Worm (Caenorhabditis elegans) whole organism, L2 larva: ENCODE data around the gene M88.3.

Experiments used
- F13H6.1 ChIP-seq: sonication (generic microtip); optimal IDR thresholded peaks from 2 replicates; lab custom pipeline; 2016; ENCODE audit warnings: missing genetic modification characterization, missing compliant biosample characterization
- Y55F3AM.14 ChIP-seq: fragments of 200-800 bp; sonication (Bioruptor generic); optimal IDR thresholded peaks from 2 replicates; lab custom pipeline; 2018; ENCODE audit warnings: mild to moderate bottlenecking, missing genetic modification characterization, missing compliant biosample characterization
- ZK546.5 ChIP-seq: sonication (generic microtip); optimal IDR thresholded peaks from 2 replicates; lab custom pipeline; 2017; ENCODE audit warnings: missing biosample characterization, missing genetic modification characterization
- ama-1 ChIP-seq: fragments of 150-350 bp; optimal IDR thresholded peaks from 2 replicates; lab custom pipeline; 2018; ENCODE audit warnings: inconsistent platforms
- blmp-1 ChIP-seq: sonication (generic microtip); optimal IDR thresholded peaks from 2 replicates; lab custom pipeline; 2017; ENCODE audit warnings: missing genetic modification characterization, mild to moderate bottlenecking, missing compliant biosample characterization, antibody characterized with exemption, moderate library complexity; ENCODE audit not compliant: insufficient read depth
- ceh-16 ChIP-seq: fragments of 150-350 bp; optimal IDR thresholded peaks from 2 replicates; lab custom pipeline; 2014; ENCODE audit warnings: missing biosample characterization, missing genetic modification characterization
- ceh-82 ChIP-seq: fragments of 150-350 bp; optimal IDR thresholded peaks from 2 replicates; lab custom pipeline; 2014; ENCODE audit warnings: missing biosample characterization, missing genetic modification characterization
- crh-2 ChIP-seq: sonication (generic microtip); optimal IDR thresholded peaks from 2 replicates; lab custom pipeline; 2017; ENCODE audit warnings: missing biosample characterization, missing genetic modification characterization
- dmd-4 ChIP-seq: sonication (generic microtip); optimal IDR thresholded peaks from 2 replicates; lab custom pipeline; 2017; ENCODE audit warnings: missing biosample characterization, missing genetic modification characterization
- elt-1 ChIP-seq: fragments of 150-350 bp; optimal IDR thresholded peaks from 2 replicates; lab custom pipeline; 2014; ENCODE audit warnings: missing biosample characterization, missing genetic modification characterization
- fos-1 ChIP-seq: fragments of 150-350 bp; optimal IDR thresholded peaks from 2 replicates; lab custom pipeline; 2014; ENCODE audit warnings: missing biosample characterization, missing genetic modification characterization
- gmeb-1 ChIP-seq: fragments of 150-350 bp; optimal IDR thresholded peaks from 2 replicates; lab custom pipeline; 2014; ENCODE audit warnings: missing biosample characterization, missing genetic modification characterization
- lin-13 ChIP-seq: fragments of 150-350 bp; optimal IDR thresholded peaks from 2 replicates; lab custom pipeline; 2014; ENCODE audit warnings: missing biosample characterization, missing genetic modification reagents, missing genetic modification characterization
- lin-39 ChIP-seq: fragments of 150-350 bp; optimal IDR thresholded peaks from 2 replicates; lab custom pipeline; 2014; ENCODE audit warnings: missing biosample characterization, missing genetic modification reagents, missing genetic modification characterization
- lsy-2 ChIP-seq, 2 experiments: fragments of 150-350 bp in 1 of 2; sonication (generic microtip) in 1 of 2; optimal IDR thresholded peaks; 2 replicates each; lab custom pipeline; 2014 to 2017; ENCODE audit warnings: missing biosample characterization in 2 of 2, missing genetic modification characterization in 2 of 2
- mab-5 ChIP-seq: fragments of 150-350 bp; optimal IDR thresholded peaks from 2 replicates; lab custom pipeline; 2014; ENCODE audit warnings: missing biosample characterization, missing genetic modification characterization
- mbf-1 ChIP-seq: sonication (generic microtip); optimal IDR thresholded peaks from 2 replicates; lab custom pipeline; 2017; ENCODE audit warnings: missing biosample characterization, missing genetic modification characterization
- mdl-1 ChIP-seq, 2 experiments: fragments of 150-350 bp in 1 of 2; sonication (generic microtip) in 1 of 2; optimal IDR thresholded peaks; 2 replicates each; lab custom pipeline; 2017; ENCODE audit warnings: missing biosample characterization in 2 of 2, missing genetic modification characterization in 2 of 2
- nhr-10 ChIP-seq: sonication (generic microtip); optimal IDR thresholded peaks from 2 replicates; lab custom pipeline; 2017; ENCODE audit warnings: missing biosample characterization, missing genetic modification characterization
- nhr-11 ChIP-seq: fragments of 150-350 bp; optimal IDR thresholded peaks from 2 replicates; lab custom pipeline; 2014; ENCODE audit warnings: missing biosample characterization, missing genetic modification characterization
- nhr-12 ChIP-seq: fragments of 150-350 bp; optimal IDR thresholded peaks from 2 replicates; lab custom pipeline; 2014; ENCODE audit warnings: missing biosample characterization, missing genetic modification characterization
- nhr-129 ChIP-seq: fragments of 150-350 bp; optimal IDR thresholded peaks from 2 replicates; lab custom pipeline; 2014; ENCODE audit warnings: missing biosample characterization, missing genetic modification characterization
- nhr-21 ChIP-seq: fragments of 150-350 bp; optimal IDR thresholded peaks from 2 replicates; lab custom pipeline; 2014; ENCODE audit warnings: missing biosample characterization, missing genetic modification characterization
- nhr-23 ChIP-seq: fragments of 150-350 bp; optimal IDR thresholded peaks from 2 replicates; lab custom pipeline; 2014; ENCODE audit warnings: missing biosample characterization, missing genetic modification reagents, missing genetic modification characterization
- nhr-237 ChIP-seq: fragments of 150-350 bp; optimal IDR thresholded peaks from 2 replicates; lab custom pipeline; 2014; ENCODE audit warnings: missing biosample characterization, missing genetic modification characterization
- nhr-25 ChIP-seq: fragments of 150-350 bp; sonication (generic microtip); optimal IDR thresholded peaks from 3 replicates; lab custom pipeline; 2014; ENCODE audit warnings: missing biosample characterization, missing genetic modification characterization
- nhr-6 ChIP-seq: fragments of 150-350 bp; optimal IDR thresholded peaks from 2 replicates; lab custom pipeline; 2014; ENCODE audit warnings: missing biosample characterization, missing genetic modification characterization
- nhr-77 ChIP-seq: fragments of 150-350 bp; optimal IDR thresholded peaks from 2 replicates; lab custom pipeline; 2014; ENCODE audit warnings: missing biosample characterization, missing genetic modification characterization
- sem-4 ChIP-seq: fragments of 150-350 bp; optimal IDR thresholded peaks from 2 replicates; lab custom pipeline; 2014; ENCODE audit warnings: missing biosample characterization, missing genetic modification reagents, missing genetic modification characterization
- skn-1 ChIP-seq: sonication (generic microtip); optimal IDR thresholded peaks from 2 replicates; lab custom pipeline; 2017; ENCODE audit warnings: missing biosample characterization, missing genetic modification characterization
- sma-9 ChIP-seq, 2 experiments: fragments of 150-350 bp in 1 of 2; sonication (generic microtip) in 1 of 2; optimal IDR thresholded peaks; 2 replicates each; lab custom pipeline; 2014 to 2016; ENCODE audit warnings: missing genetic modification characterization in 2 of 2, mild to moderate bottlenecking in 1 of 2, missing biosample characterization in 1 of 2, missing compliant biosample characterization in 1 of 2, missing genetic modification reagents in 1 of 2, moderate library complexity in 1 of 2
- snpc-4 ChIP-seq: fragments of 150-350 bp; optimal IDR thresholded peaks from 2 replicates; lab custom pipeline; 2014; ENCODE audit warnings: missing biosample characterization, missing genetic modification characterization
- unc-39 ChIP-seq: fragments of 150-350 bp; optimal IDR thresholded peaks from 2 replicates; lab custom pipeline; 2014; ENCODE audit warnings: missing biosample characterization, missing genetic modification characterization
- unc-55 ChIP-seq: fragments of 150-350 bp; sonication (generic microtip); optimal IDR thresholded peaks from 3 replicates; lab custom pipeline; 2014; ENCODE audit warnings: missing biosample characterization, missing genetic modification reagents, missing genetic modification characterization
- unc-62 ChIP-seq: fragments of 150-350 bp; optimal IDR thresholded peaks from 2 replicates; lab custom pipeline; 2014; ENCODE audit warnings: missing biosample characterization, missing genetic modification reagents, missing genetic modification characterization
- zag-1 ChIP-seq: fragments of 150-350 bp; optimal IDR thresholded peaks from 2 replicates; lab custom pipeline; 2014; ENCODE audit warnings: missing biosample characterization, missing genetic modification characterization
- ztf-1 ChIP-seq: fragments of 200-800 bp; sonication (Bioruptor generic); conservative IDR thresholded peaks from 2 replicates; pipeline ENCODE4 v1.3.6; 2022; ENCODE audit warnings: missing genetic modification characterization, missing compliant biosample characterization
- ztf-11 ChIP-seq: sonication (generic microtip); optimal IDR thresholded peaks from 2 replicates; lab custom pipeline; 2017; ENCODE audit warnings: missing biosample characterization, missing genetic modification characterization
- ztf-4 ChIP-seq: fragments of 150-350 bp; optimal IDR thresholded peaks from 2 replicates; lab custom pipeline; 2014; ENCODE audit warnings: missing biosample characterization, missing genetic modification characterization

Gene M88.3

DNA sequence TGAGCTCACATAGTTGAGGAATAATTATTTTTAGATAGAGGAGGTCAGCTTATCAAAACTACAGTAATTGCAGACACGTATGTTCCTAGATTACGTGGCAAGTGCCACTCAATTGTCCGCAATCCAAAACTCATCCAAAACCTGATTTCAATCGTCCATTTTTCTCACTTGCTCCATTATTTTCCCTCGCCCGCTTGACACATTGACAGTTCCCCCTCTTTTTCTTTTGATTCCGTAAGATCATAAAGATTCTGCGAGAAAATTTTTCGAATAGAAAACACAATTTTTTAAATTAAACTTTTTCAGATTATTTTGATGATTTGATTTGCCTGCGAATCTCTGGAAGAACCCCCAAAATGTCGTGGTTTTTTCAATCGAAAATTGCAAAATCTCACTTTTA lies 3.9 kb upstream of the M88.3 start, which contains the start of gene M88.4:
Gene M88.4, plus strand, starts transcription at position 301 of the 400 bp plus-strand sequence.
- no peak for TF ChIP-seq snpc-4 (tag; lab: Kevin White, UChicago)
- no peak for TF ChIP-seq unc-55 (GFP tag; lab: Kevin White, UChicago)
- no peak for TF ChIP-seq ama-1 (lab: Kevin White, UChicago)
- no peak for TF ChIP-seq nhr-21 (tag; lab: Kevin White, UChicago)
- TF ChIP-seq nhr-11 (tag; lab: Kevin White, UChicago), result no peak
- no peak for TF ChIP-seq ztf-11 (tag; lab: Kevin White, UChicago)
- no peak for TF ChIP-seq unc-62 (GFP tag; lab: Kevin White, UChicago)
- no peak for TF ChIP-seq mbf-1
- no peak for TF ChIP-seq zag-1 (tag; lab: Kevin White, UChicago)
- TF ChIP-seq nhr-25, result no peak
- TF ChIP-seq sma-9 (GFP tag; optimal IDR thresholded peaks at IDR 0.05; lab: Kevin White, UChicago), result no peak
- no peak for TF ChIP-seq sma-9 (tag; optimal IDR thresholded peaks at IDR 0.05; lab: Kevin White, UChicago)

DNA sequence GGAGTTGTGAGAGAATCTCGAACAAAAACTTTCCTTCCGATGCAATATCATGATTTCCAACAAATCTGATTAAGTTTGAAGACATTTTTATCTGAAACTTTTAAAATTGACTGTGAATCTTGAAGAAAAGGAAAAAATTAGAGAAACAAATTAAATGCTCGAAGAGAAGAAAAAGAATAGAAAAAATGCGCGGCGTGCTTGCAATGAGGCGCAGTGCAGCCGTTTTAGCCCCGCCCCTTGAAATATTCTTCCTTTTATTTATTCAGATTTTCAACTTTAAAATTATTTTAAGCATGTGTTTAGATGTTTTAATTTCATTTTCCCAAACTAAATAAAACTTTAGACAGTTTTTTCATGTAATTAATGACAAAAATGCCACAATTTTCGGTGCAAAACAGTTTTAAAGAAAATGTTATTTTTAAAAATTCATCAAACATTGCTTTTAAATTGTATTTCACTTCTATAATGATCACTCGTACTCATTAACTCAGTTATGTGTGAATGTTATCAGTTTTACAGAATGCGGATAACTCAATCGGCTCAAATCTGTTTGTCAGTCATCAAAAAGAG lies 2.4 kb downstream of the M88.3 start, which contains the start of the genes mrps-34 and cisd-3.1:
Gene mrps-34, minus strand, starts transcription at position 91 of the 570 bp plus-strand sequence.
Gene cisd-3.1, plus strand, starts transcription at position 520 of the 570 bp plus-strand sequence.
- TF ChIP-seq dmd-4 (tag; lab: Kevin White, UChicago), result no peak
- no peak for TF ChIP-seq ztf-4 (tag; lab: Kevin White, UChicago)
- peak; percentile 4 for TF ChIP-seq F13H6.1
- TF ChIP-seq gmeb-1, result peak; percentile 42
- TF ChIP-seq unc-55 (GFP tag; lab: Kevin White, UChicago), result peak; percentile 41
- TF ChIP-seq sma-9 (GFP tag; optimal IDR thresholded peaks at IDR 0.05; lab: Kevin White, UChicago), result no peak
- no peak for TF ChIP-seq sma-9 (tag; optimal IDR thresholded peaks at IDR 0.05; lab: Kevin White, UChicago)
- TF ChIP-seq crh-2 (tag; lab: Kevin White, UChicago), result peak; percentile 4
- TF ChIP-seq lsy-2 (tag; optimal IDR thresholded peaks at IDR 0.05; lab: Kevin White, UChicago), result peak in 1 of 2 experiments; percentile 18
- TF ChIP-seq mdl-1 (tag; optimal IDR thresholded peaks at IDR 0.05; lab: Kevin White, UChicago), result no peak

DNA sequence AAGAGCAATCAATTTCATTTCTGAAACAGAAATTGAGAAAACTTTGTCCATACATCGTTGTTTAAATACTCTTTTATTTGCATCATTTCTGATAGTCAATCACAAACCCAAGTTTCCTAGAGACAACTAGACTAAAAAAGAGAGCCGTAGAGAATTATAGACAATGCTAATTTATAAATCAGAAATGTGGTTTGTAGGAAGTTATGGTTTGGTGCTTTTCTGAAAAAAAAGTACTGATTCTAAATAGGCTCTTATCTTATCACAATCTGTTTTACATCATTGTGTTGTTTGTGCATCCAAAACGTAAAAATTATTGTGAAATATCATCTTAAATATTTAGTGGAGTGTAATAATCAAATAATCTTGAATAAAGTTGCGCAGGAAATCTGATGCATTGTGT lies 4.3 kb downstream of the M88.3 start, which contains the start of gene ugt-62:
Gene ugt-62, minus strand, starts transcription at position 20 of the 400 bp plus-strand sequence.
- no peak for TF ChIP-seq nhr-77 (tag; lab: Kevin White, UChicago)
- TF ChIP-seq F13H6.1, result no peak
- TF ChIP-seq nhr-129, result peak; percentile 38
- no peak for TF ChIP-seq blmp-1 (tag; lab: Kevin White, UChicago)
- peak; percentile 40 for TF ChIP-seq sma-9 (GFP tag; optimal IDR thresholded peaks at IDR 0.05; lab: Kevin White, UChicago)
- TF ChIP-seq sma-9 (tag; optimal IDR thresholded peaks at IDR 0.05; lab: Kevin White, UChicago), result no peak
- TF ChIP-seq crh-2 (tag; lab: Kevin White, UChicago), result peak; percentile 58
- TF ChIP-seq ceh-16, result no peak
- peak; percentile 70 for TF ChIP-seq fos-1 (tag; lab: Kevin White, UChicago)

DNA sequence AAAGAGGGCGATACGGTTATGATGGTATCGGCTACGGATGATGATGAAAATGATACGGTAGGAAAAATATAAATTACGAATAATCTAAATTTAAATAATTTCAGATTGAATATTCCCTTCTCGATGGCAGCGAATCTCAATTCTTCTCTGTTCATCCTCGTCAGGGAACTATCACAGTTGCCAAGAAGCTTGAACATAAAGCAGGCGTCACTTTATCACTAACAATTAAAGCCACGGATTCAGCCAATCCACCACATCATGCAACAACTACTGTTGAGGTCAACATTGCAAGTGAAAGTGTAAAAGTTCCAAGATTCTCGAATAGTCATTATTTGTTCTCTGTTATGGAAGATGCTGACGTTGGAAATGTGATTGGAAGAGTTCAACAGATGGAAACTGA lies 13.9 kb downstream of the M88.3 start:
- TF ChIP-seq nhr-21 (tag; lab: Kevin White, UChicago), result no peak
- TF ChIP-seq ceh-16, result no peak
- TF ChIP-seq ceh-82, result no peak
- no peak for TF ChIP-seq unc-39 (tag; lab: Kevin White, UChicago)
- no peak for TF ChIP-seq lin-39 (tag; lab: Kevin White, UChicago)
- no peak for TF ChIP-seq mab-5 (tag; lab: Kevin White, UChicago)
- no peak for TF ChIP-seq ztf-1 (GFP tag; lab: Robert Waterston, UW)
- no peak for TF ChIP-seq nhr-77 (tag; lab: Kevin White, UChicago)
- TF ChIP-seq, all 48 proteins: peak for 0

DNA sequence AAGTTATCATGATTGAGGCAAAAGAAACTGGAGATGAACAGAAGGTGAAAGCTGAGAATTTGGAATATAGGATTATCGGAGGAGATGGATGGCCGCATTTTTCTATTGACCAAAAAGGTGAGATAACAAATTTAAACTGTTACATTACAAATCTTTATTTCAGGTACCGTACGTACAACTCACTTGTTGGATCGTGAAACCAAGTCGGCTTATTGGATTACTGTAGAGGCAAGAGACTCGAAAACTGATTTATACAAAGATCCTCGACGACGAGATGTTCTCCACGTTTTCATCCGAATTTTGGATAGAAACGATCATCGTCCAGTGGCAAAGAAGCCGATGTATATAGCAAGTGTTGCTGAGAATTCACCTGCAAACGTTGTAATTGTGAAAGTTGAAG lies 18.9 kb downstream of the M88.3 start:
- TF ChIP-seq mab-5 (tag; lab: Kevin White, UChicago) (no peak), nhr-6 (tag; lab: Kevin White, UChicago) (no peak), blmp-1 (tag; lab: Kevin White, UChicago) (no peak), elt-1 (tag; lab: Kevin White, UChicago) (no peak), nhr-21 (tag; lab: Kevin White, UChicago) (no peak), nhr-77 (tag; lab: Kevin White, UChicago) (no peak), gmeb-1 (no peak), Y55F3AM.14 (no peak), nhr-237 (tag; lab: Kevin White, UChicago) (no peak), nhr-129 (no peak), nhr-10 (no peak), lin-13 (GFP tag; lab: Kevin White, UChicago) (no peak), sem-4 (tag; lab: Kevin White, UChicago) (no peak), skn-1 (tag; lab: Kevin White, UChicago) (no peak), sma-9 (GFP tag; optimal IDR thresholded peaks at IDR 0.05; lab: Kevin White, UChicago) (no peak), sma-9 (tag; optimal IDR thresholded peaks at IDR 0.05; lab: Kevin White, UChicago) (no peak), lsy-2 (tag; optimal IDR thresholded peaks at IDR 0.05; lab: Kevin White, UChicago) (no peak), nhr-23 (no peak), snpc-4 (tag; lab: Kevin White, UChicago) (no peak), ZK546.5 (tag; lab: Kevin White, UChicago) (no peak), nhr-12 (no peak)
